Fruit fly (Drosophila melanogaster) whole organism, prepupa: ENCODE data around the gene IntS14.

Source experiments
- CG10631 ChIP-seq: fragments of 200-800 bp; sonication (Bioruptor generic); optimal IDR thresholded peaks from 2 replicates; lab custom pipeline; 2016; ENCODE audit warnings: missing biosample characterization, missing genetic modification characterization
- CG11762 ChIP-seq: fragments of 200-800 bp; sonication (Bioruptor generic); optimal IDR thresholded peaks from 3 replicates; lab custom pipeline; 2016; ENCODE audit warnings: missing biosample characterization, missing genetic modification characterization; ENCODE audit not compliant: insufficient read depth
- CG6163 ChIP-seq: fragments of 200-800 bp; sonication (Bioruptor generic); IDR thresholded peaks from 3 replicates; pipeline ENCODE4 v1.3.6; 2022; ENCODE audit warnings: missing biosample characterization, missing genetic modification characterization
- CG6276 ChIP-seq: fragments of 200-800 bp; sonication (Bioruptor generic); optimal IDR thresholded peaks from 2 replicates; lab custom pipeline; 2017; ENCODE audit warnings: missing biosample characterization, mild to moderate bottlenecking, missing genetic modification characterization
- Lpt ChIP-seq: fragments of 200-800 bp; sonication (Bioruptor generic); optimal IDR thresholded peaks from 3 replicates; lab custom pipeline; 2016; ENCODE audit warnings: missing biosample characterization, missing genetic modification characterization
- Sox15 ChIP-seq: fragments of 200-800 bp; sonication (Bioruptor generic); optimal IDR thresholded peaks from 3 replicates; lab custom pipeline; 2016; ENCODE audit warnings: missing biosample characterization, missing genetic modification characterization
- eg ChIP-seq: fragments of 200-800 bp; sonication (Bioruptor generic); IDR thresholded peaks from 3 replicates; pipeline ENCODE4 v1.3.6; 2022; ENCODE audit warnings: missing biosample characterization, missing genetic modification characterization
- pdm3 ChIP-seq: fragments of 200-800 bp; sonication (Bioruptor generic); optimal IDR thresholded peaks from 3 replicates; lab custom pipeline; 2016; ENCODE audit warnings: missing biosample characterization, missing genetic modification characterization
- salr ChIP-seq, 2 experiments: fragments of 200-800 bp; sonication (Bioruptor generic); optimal IDR thresholded peaks; 3 replicates each; lab custom pipeline; 2016 to 2018; ENCODE audit warnings: missing biosample characterization in 2 of 2, missing genetic modification characterization in 2 of 2, mild to moderate bottlenecking in 1 of 2
- svp ChIP-seq: fragments of 200-800 bp; sonication (Bioruptor generic); peaks from one replicate; lab custom pipeline; 2016; ENCODE audit warnings: missing biosample characterization, missing genetic modification characterization
- topi ChIP-seq: fragments of 200-800 bp; sonication (Bioruptor generic); optimal IDR thresholded peaks from 3 replicates; lab custom pipeline; 2016; ENCODE audit warnings: missing biosample characterization, missing genetic modification characterization

IntS14 gene

dm6 chr2L:1214465-1214864 is 50.2 kb downstream of the IntS14 start (continued):
- no peak for TF ChIP-seq CG6276 (GFP tag; lab: Kevin White, UChicago)
- TF ChIP-seq CG6163 (GFP tag; lab: Robert Waterston, UW), result peak; percentile 47; the same call in 1 of the 3 replicates
- peak; percentile 36 for TF ChIP-seq svp (GFP tag; lab: Kevin White, UChicago)
- no peak for TF ChIP-seq Sox15 (GFP tag; lab: Kevin White, UChicago)
- no peak for TF ChIP-seq salr (GFP tag; optimal IDR thresholded peaks at IDR 0.05; lab: Kevin White, UChicago)
- no peak for TF ChIP-seq topi
- 0 out of 3 replicates have a peak, but pooled peaks have one; percentile 18 for TF ChIP-seq eg (GFP tag; lab: Robert Waterston, UW)
- TF ChIP-seq CG10631 (GFP tag; lab: Kevin White, UChicago), result peak; percentile 16
- TF ChIP-seq Lpt, result no peak
- TF ChIP-seq pdm3 (GFP tag; lab: Kevin White, UChicago), result peak; percentile 11
- no peak for TF ChIP-seq CG11762 (GFP tag; lab: Kevin White, UChicago)
